Worm (Caenorhabditis elegans) whole organism, L3 larva: ENCODE measurements around the gene dnc-2.

Experiments used
- R02D3.7 ChIP-seq: fragments of 150-350 bp; optimal IDR thresholded peaks from 2 replicates; lab custom pipeline; 2014; ENCODE audit warnings: missing biosample characterization, missing genetic modification characterization
- ZK546.5 ChIP-seq: sonication (generic microtip); optimal IDR thresholded peaks from 2 replicates; lab custom pipeline; 2017; ENCODE audit warnings: missing biosample characterization, missing genetic modification characterization
- aly-2 ChIP-seq: fragments of 150-350 bp; optimal IDR thresholded peaks from 2 replicates; lab custom pipeline; 2014; ENCODE audit warnings: missing biosample characterization, missing genetic modification characterization
- ama-1 ChIP-seq: fragments of 150-350 bp; optimal IDR thresholded peaks from 2 replicates; lab custom pipeline; 2018
- ceh-16 ChIP-seq: sonication (generic microtip); optimal IDR thresholded peaks from 2 replicates; lab custom pipeline; 2017; ENCODE audit warnings: missing biosample characterization, missing genetic modification characterization
- ceh-28 ChIP-seq: fragments of 150-350 bp; optimal IDR thresholded peaks from 2 replicates; lab custom pipeline; 2014; ENCODE audit warnings: missing biosample characterization, missing genetic modification reagents, missing genetic modification characterization
- ceh-82 ChIP-seq: fragments of 150-350 bp; optimal IDR thresholded peaks from 2 replicates; lab custom pipeline; 2014; ENCODE audit warnings: missing biosample characterization, missing genetic modification characterization
- ceh-9 ChIP-seq: sonication (generic microtip); optimal IDR thresholded peaks from 2 replicates; lab custom pipeline; 2018; ENCODE audit warnings: missing biosample characterization, missing genetic modification characterization
- daf-12 ChIP-seq: fragments of 150-350 bp; optimal IDR thresholded peaks from 2 replicates; lab custom pipeline; 2014; ENCODE audit warnings: missing biosample characterization, missing genetic modification reagents, missing genetic modification characterization
- egl-27 ChIP-seq: sonication (generic microtip); optimal IDR thresholded peaks from 4 replicates; lab custom pipeline; 2017; ENCODE audit warnings: missing biosample characterization, missing genetic modification reagents, missing genetic modification characterization
- egl-5 ChIP-seq: fragments of 150-350 bp; optimal IDR thresholded peaks from 2 replicates; lab custom pipeline; 2017; ENCODE audit warnings: missing biosample characterization, missing genetic modification reagents, missing genetic modification characterization, inconsistent platforms
- elt-1 ChIP-seq: fragments of 150-350 bp; optimal IDR thresholded peaks from 2 replicates; lab custom pipeline; 2014; ENCODE audit warnings: missing biosample characterization, missing genetic modification characterization
- elt-2 ChIP-seq: sonication (generic microtip); optimal IDR thresholded peaks from 2 replicates; lab custom pipeline; 2016; ENCODE audit warnings: missing genetic modification reagents, mild to moderate bottlenecking, missing genetic modification characterization, missing compliant biosample characterization
- elt-3 ChIP-seq, 3 experiments: fragments of 150-350 bp in 1 of 3; sonication (generic microtip) in 2 of 3; optimal IDR thresholded peaks; 2 replicates in 2 of 3; 4 replicates in 1 of 3; lab custom pipeline; 2014 to 2017; ENCODE audit warnings: missing biosample characterization in 3 of 3, missing genetic modification characterization in 3 of 3
- eor-1 ChIP-seq, 2 experiments: fragments of 150-350 bp; optimal IDR thresholded peaks; 2 replicates each; lab custom pipeline; 2014 to 2018; ENCODE audit warnings: missing biosample characterization in 2 of 2, missing genetic modification characterization in 2 of 2
- fkh-10 ChIP-seq: sonication (generic microtip); optimal IDR thresholded peaks from 2 replicates; lab custom pipeline; 2017; ENCODE audit warnings: missing biosample characterization, missing genetic modification reagents, missing genetic modification characterization
- fkh-2 ChIP-seq: fragments of 150-350 bp; optimal IDR thresholded peaks from 2 replicates; lab custom pipeline; 2014; ENCODE audit warnings: missing biosample characterization, missing genetic modification reagents, missing genetic modification characterization
- fos-1 ChIP-seq: fragments of 150-350 bp; optimal IDR thresholded peaks from 2 replicates; lab custom pipeline; 2014; ENCODE audit warnings: missing biosample characterization, missing genetic modification characterization
- hmg-11 ChIP-seq: sonication (generic microtip); optimal IDR thresholded peaks from 2 replicates; lab custom pipeline; 2016; ENCODE audit warnings: missing genetic modification characterization, missing compliant biosample characterization
- jun-1 ChIP-seq: fragments of 150-350 bp; optimal IDR thresholded peaks from 2 replicates; lab custom pipeline; 2014; ENCODE audit warnings: missing biosample characterization, missing genetic modification reagents, missing genetic modification characterization
- lin-15B ChIP-seq: fragments of 150-350 bp; optimal IDR thresholded peaks from 2 replicates; lab custom pipeline; 2014; ENCODE audit warnings: missing biosample characterization, missing genetic modification characterization
- lin-39 ChIP-seq: fragments of 150-350 bp; optimal IDR thresholded peaks from 2 replicates; lab custom pipeline; 2018; ENCODE audit warnings: missing biosample characterization, missing genetic modification reagents, missing genetic modification characterization
- lsy-12 ChIP-seq: sonication (generic microtip); optimal IDR thresholded peaks from 2 replicates; lab custom pipeline; 2016; ENCODE audit warnings: mild to moderate bottlenecking, missing genetic modification characterization, missing compliant biosample characterization
- mdl-1 ChIP-seq: fragments of 150-350 bp; optimal IDR thresholded peaks from 2 replicates; lab custom pipeline; 2014; ENCODE audit warnings: missing biosample characterization, missing genetic modification characterization
- mml-1 ChIP-seq: fragments of 150-350 bp; sonication (generic microtip); optimal IDR thresholded peaks from 3 replicates; lab custom pipeline; 2014; ENCODE audit warnings: missing biosample characterization, missing genetic modification characterization
- nfya-1 ChIP-seq: sonication (generic microtip); optimal IDR thresholded peaks from 2 replicates; lab custom pipeline; 2017; ENCODE audit warnings: missing genetic modification characterization, mild to moderate bottlenecking, missing compliant biosample characterization, antibody characterized with exemption, moderate library complexity; ENCODE audit not compliant: insufficient read depth
- nhr-11 ChIP-seq: fragments of 150-350 bp; optimal IDR thresholded peaks from 2 replicates; lab custom pipeline; 2014; ENCODE audit warnings: missing biosample characterization, missing genetic modification characterization
- nhr-12 ChIP-seq: fragments of 150-350 bp; optimal IDR thresholded peaks from 2 replicates; lab custom pipeline; 2014; ENCODE audit warnings: missing biosample characterization, missing genetic modification characterization
- nhr-23 ChIP-seq: fragments of 150-350 bp; optimal IDR thresholded peaks from 2 replicates; lab custom pipeline; 2014; ENCODE audit warnings: missing biosample characterization, missing genetic modification reagents, missing genetic modification characterization
- nhr-237 ChIP-seq: fragments of 150-350 bp; optimal IDR thresholded peaks from 2 replicates; lab custom pipeline; 2014; ENCODE audit warnings: missing biosample characterization, missing genetic modification characterization
- nhr-25 ChIP-seq: sonication (generic microtip); optimal IDR thresholded peaks from 2 replicates; lab custom pipeline; 2017; ENCODE audit warnings: missing biosample characterization, missing genetic modification characterization
- nhr-28 ChIP-seq: fragments of 150-350 bp; optimal IDR thresholded peaks from 2 replicates; lab custom pipeline; 2014; ENCODE audit warnings: missing biosample characterization, missing genetic modification characterization
- nhr-43 ChIP-seq: sonication (generic microtip); optimal IDR thresholded peaks from 2 replicates; lab custom pipeline; 2016; ENCODE audit warnings: mild to moderate bottlenecking, missing genetic modification characterization, missing compliant biosample characterization; ENCODE audit not compliant: poor library complexity, severe bottlenecking
- nhr-67 ChIP-seq: fragments of 150-350 bp; optimal IDR thresholded peaks from 2 replicates; lab custom pipeline; 2014; ENCODE audit warnings: missing biosample characterization, missing genetic modification characterization
- nhr-76 ChIP-seq: fragments of 150-350 bp; sonication (generic microtip); optimal IDR thresholded peaks from 5 replicates; lab custom pipeline; 2014; ENCODE audit warnings: missing biosample characterization, missing genetic modification characterization
- nhr-77 ChIP-seq: fragments of 150-350 bp; optimal IDR thresholded peaks from 2 replicates; lab custom pipeline; 2014; ENCODE audit warnings: missing biosample characterization, missing genetic modification characterization
- pha-4 ChIP-seq: fragments of 150-350 bp; optimal IDR thresholded peaks from 2 replicates; lab custom pipeline; 2014; ENCODE audit warnings: missing biosample characterization, missing genetic modification reagents, missing genetic modification characterization
- pqm-1 ChIP-seq: fragments of 150-350 bp; optimal IDR thresholded peaks from 2 replicates; lab custom pipeline; 2017; ENCODE audit warnings: missing biosample characterization, missing genetic modification characterization, inconsistent platforms
- sea-2 ChIP-seq: fragments of 150-350 bp; sonication (generic microtip); optimal IDR thresholded peaks from 4 replicates; lab custom pipeline; 2014; ENCODE audit warnings: missing biosample characterization, missing genetic modification reagents, missing genetic modification characterization
- skn-1 ChIP-seq: fragments of 150-350 bp; optimal IDR thresholded peaks from 2 replicates; lab custom pipeline; 2014; ENCODE audit warnings: missing biosample characterization, missing genetic modification characterization
- snpc-4 ChIP-seq: fragments of 150-350 bp; optimal IDR thresholded peaks from 2 replicates; lab custom pipeline; 2014; ENCODE audit warnings: missing biosample characterization, missing genetic modification characterization
- tbx-2 ChIP-seq: sonication (generic microtip); optimal IDR thresholded peaks from 2 replicates; lab custom pipeline; 2016; ENCODE audit warnings: mild to moderate bottlenecking, missing genetic modification characterization, missing compliant biosample characterization
- unc-39 ChIP-seq: sonication (generic microtip); optimal IDR thresholded peaks from 4 replicates; lab custom pipeline; 2017; ENCODE audit warnings: missing biosample characterization, missing genetic modification characterization
- unc-62 ChIP-seq: fragments of 150-350 bp; sonication (generic microtip); optimal IDR thresholded peaks from 4 replicates; lab custom pipeline; 2014; ENCODE audit warnings: missing biosample characterization, missing genetic modification reagents, missing genetic modification characterization
- zag-1 ChIP-seq: fragments of 150-350 bp; optimal IDR thresholded peaks from 2 replicates; lab custom pipeline; 2014; ENCODE audit warnings: missing biosample characterization, missing genetic modification characterization
- ztf-11 ChIP-seq: fragments of 150-350 bp; optimal IDR thresholded peaks from 2 replicates; lab custom pipeline; 2014; ENCODE audit warnings: missing biosample characterization, missing genetic modification characterization
- ztf-4 ChIP-seq: fragments of 150-350 bp; optimal IDR thresholded peaks from 2 replicates; lab custom pipeline; 2014; ENCODE audit warnings: missing biosample characterization, missing genetic modification characterization

The dnc-2 gene

DNA sequence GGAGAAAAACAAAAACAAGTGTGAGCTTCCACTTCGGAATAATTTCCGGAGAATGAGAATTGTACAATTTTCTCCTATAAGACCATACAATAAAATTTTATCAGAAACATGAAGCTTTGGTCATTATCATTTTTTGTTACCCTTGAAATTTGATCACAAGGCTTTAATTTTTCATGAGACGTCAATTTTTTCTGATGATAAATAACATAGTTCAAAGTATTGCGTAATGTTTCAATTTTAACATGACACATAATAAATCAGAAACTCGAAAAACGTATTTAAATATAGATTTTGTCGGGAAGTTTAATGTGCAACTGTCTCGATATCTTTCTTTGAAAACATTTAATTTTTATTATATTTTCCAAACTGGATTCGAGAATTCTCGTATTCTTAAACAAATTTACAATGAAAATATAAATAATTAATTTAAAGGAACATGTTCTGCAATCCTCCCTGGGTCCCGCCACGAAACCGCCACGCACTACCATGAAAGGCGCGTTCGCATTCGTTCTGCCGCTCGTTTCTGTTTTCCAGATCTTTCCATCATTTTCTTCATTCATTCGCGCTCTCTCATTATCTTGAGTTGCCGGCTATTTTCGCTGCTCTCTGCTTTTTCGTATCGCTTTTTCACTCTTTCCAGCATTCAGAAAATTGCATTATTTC lies 13.4 kb upstream of the dnc-2 start:
- no peak for TF ChIP-seq jun-1 (tag; lab: Kevin White, UChicago)
- TF ChIP-seq ceh-16: no peak
- peak; percentile 61 for TF ChIP-seq pqm-1 (tag; lab: Kevin White, UChicago)
- no peak for TF ChIP-seq elt-3 (tag; optimal IDR thresholded peaks at IDR 0.05; lab: Kevin White, UChicago)
- TF ChIP-seq mml-1: no peak
- no peak for TF ChIP-seq skn-1 (tag; lab: Kevin White, UChicago)
- no peak for TF ChIP-seq nhr-77 (tag; lab: Kevin White, UChicago)
- no peak for TF ChIP-seq nfya-1 (tag; lab: Kevin White, UChicago)
- TF ChIP-seq ceh-9 (tag; lab: Kevin White, UChicago): no peak
- TF ChIP-seq nhr-12: no peak
- TF ChIP-seq elt-2 (tag; lab: Kevin White, UChicago): peak; percentile 69
- TF ChIP-seq pha-4 (tag; lab: Kevin White, UChicago): peak; percentile 57
- no peak for TF ChIP-seq fkh-2
- TF ChIP-seq nhr-76 (tag; lab: Kevin White, UChicago): no peak
- TF ChIP-seq tbx-2 (tag; lab: Kevin White, UChicago): no peak
- TF ChIP-seq nhr-11 (tag; lab: Kevin White, UChicago): no peak
- TF ChIP-seq sea-2 (GFP tag; lab: Kevin White, UChicago): no peak
- TF ChIP-seq lin-39 (tag; lab: Kevin White, UChicago): peak; percentile 13
- TF ChIP-seq ztf-11 (tag; lab: Kevin White, UChicago): no peak
- TF ChIP-seq aly-2: no peak
- no peak for TF ChIP-seq lin-15B (tag; lab: Kevin White, UChicago)
- TF ChIP-seq elt-1 (tag; lab: Kevin White, UChicago): no peak
- no peak for TF ChIP-seq fos-1
- TF ChIP-seq ceh-28 (tag; lab: Kevin White, UChicago): no peak
- TF ChIP-seq ama-1 (lab: Kevin White, UChicago): no peak

DNA sequence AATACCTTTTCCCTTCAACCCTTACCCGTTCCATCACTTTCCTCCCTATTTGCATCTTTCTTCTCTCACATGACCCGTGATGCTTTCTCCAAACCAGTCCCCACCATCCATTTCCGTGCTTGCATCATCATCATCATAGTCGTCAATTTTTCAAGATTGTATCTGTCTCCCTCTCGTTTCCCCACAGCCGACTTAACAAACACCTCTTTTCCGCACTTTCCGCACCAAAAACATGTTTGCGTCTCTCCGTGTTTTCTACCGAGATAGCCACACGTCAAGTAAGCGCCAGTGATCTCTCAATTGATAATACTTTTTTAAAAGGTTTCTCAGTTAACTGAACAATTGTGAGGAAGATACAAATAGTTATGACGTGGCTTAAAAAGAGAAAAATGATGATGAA lies 12.5 kb upstream of the dnc-2 start:
- no peak for TF ChIP-seq zag-1 (tag; lab: Kevin White, UChicago)
- TF ChIP-seq pha-4 (tag; lab: Kevin White, UChicago): peak; percentile 52
- peak; percentile 32 for TF ChIP-seq ceh-16
- peak; percentile 38 for TF ChIP-seq egl-5
- peak; percentile 6 for TF ChIP-seq hmg-11 (tag; lab: Kevin White, UChicago)
- no peak for TF ChIP-seq nhr-67
- TF ChIP-seq ceh-28 (tag; lab: Kevin White, UChicago): peak; percentile 72
- peak in 1 of 2 experiments; percentile 54 for TF ChIP-seq eor-1 (tag; optimal IDR thresholded peaks at IDR 0.05; lab: Kevin White, UChicago)
- TF ChIP-seq lin-39 (tag; lab: Kevin White, UChicago): peak; percentile 96
- TF ChIP-seq nhr-12: no peak
- peak; percentile 50 for TF ChIP-seq elt-2 (tag; lab: Kevin White, UChicago)
- TF ChIP-seq ama-1 (lab: Kevin White, UChicago): peak; percentile 15
- TF ChIP-seq elt-1 (tag; lab: Kevin White, UChicago): peak; percentile 97
- no peak for TF ChIP-seq fkh-10 (GFP tag; lab: Kevin White, UChicago)
- no peak for TF ChIP-seq sea-2 (GFP tag; lab: Kevin White, UChicago)
- peak; percentile 21 for TF ChIP-seq jun-1 (tag; lab: Kevin White, UChicago)
- no peak for TF ChIP-seq unc-39 (tag; lab: Kevin White, UChicago)
- peak; percentile 55 for TF ChIP-seq fos-1
- TF ChIP-seq nhr-28 (tag; lab: Kevin White, UChicago): no peak
- no peak for TF ChIP-seq daf-12 (tag; lab: Kevin White, UChicago)
- peak; percentile 23 for TF ChIP-seq mdl-1 (tag; lab: Kevin White, UChicago)
- TF ChIP-seq R02D3.7 (tag; lab: Kevin White, UChicago): no peak
- peak; percentile 93 for TF ChIP-seq unc-62
- TF ChIP-seq ZK546.5: no peak
- TF ChIP-seq ztf-11 (tag; lab: Kevin White, UChicago): no peak
- no peak for TF ChIP-seq nhr-11 (tag; lab: Kevin White, UChicago)
- TF ChIP-seq skn-1 (tag; lab: Kevin White, UChicago): peak; percentile 62
- peak in 1 of 3 experiments; percentile 52 for TF ChIP-seq elt-3 (tag; optimal IDR thresholded peaks at IDR 0.05; lab: Kevin White, UChicago)
- peak; percentile 38 for TF ChIP-seq tbx-2 (tag; lab: Kevin White, UChicago)
- TF ChIP-seq nhr-43 (tag; lab: Kevin White, UChicago): peak; percentile 78
- TF ChIP-seq lin-15B (tag; lab: Kevin White, UChicago): no peak
- peak; percentile 40 for TF ChIP-seq snpc-4
- no peak for TF ChIP-seq ceh-82 (tag; lab: Kevin White, UChicago)
- TF ChIP-seq pqm-1 (tag; lab: Kevin White, UChicago): no peak
- TF ChIP-seq egl-27 (tag; lab: Kevin White, UChicago): peak; percentile 73
- TF ChIP-seq fkh-2: no peak
- TF ChIP-seq nhr-77 (tag; lab: Kevin White, UChicago): no peak
- peak; percentile 95 for TF ChIP-seq nhr-23
- no peak for TF ChIP-seq lsy-12 (tag; lab: Kevin White, UChicago)
- peak; percentile 14 for TF ChIP-seq ztf-4 (tag; lab: Kevin White, UChicago)
- no peak for TF ChIP-seq nhr-237 (tag; lab: Kevin White, UChicago)
- TF ChIP-seq nhr-25 (tag; lab: Kevin White, UChicago): peak; percentile 95
- no peak for TF ChIP-seq aly-2
- no peak for TF ChIP-seq nhr-76 (tag; lab: Kevin White, UChicago)
- TF ChIP-seq nfya-1 (tag; lab: Kevin White, UChicago): peak; percentile 83
- no peak for TF ChIP-seq ceh-9 (tag; lab: Kevin White, UChicago)
- no peak for TF ChIP-seq mml-1
